Worm (Caenorhabditis elegans): Measurements from ENCODE around the gene ZK546.19.

ce11 chrII:4968863-4969262, 27.3 kb downstream of the ZK546.19 start, which contains the start of gene shc-2:
- TF ChIP-seq blmp-1 (tag; optimal IDR thresholded peaks at IDR 0.05) (no peak), nhr-20 (tag; optimal IDR thresholded peaks at IDR 0.05) (no peak), hpl-2 (GFP tag; optimal IDR thresholded peaks at IDR 0.05) (no peak), aha-1 (tag; optimal IDR thresholded peaks at IDR 0.05) (no peak), snpc-4 (tag; optimal IDR thresholded peaks at IDR 0.05) (no peak)

Measured in whole organism, L1 larva.